Worm (Caenorhabditis elegans) whole organism, young adult: ENCODE results near the gene C05D12.5.

ENCODE experiments used
- B0019.2 ChIP-seq: fragments of 200-800 bp; sonication (Bioruptor generic); conservative IDR thresholded peaks from 2 replicates; pipeline ENCODE4 v1.3.6; 2022; ENCODE audit warnings: missing genetic modification reagents, missing genetic modification characterization, missing compliant biosample characterization
- F52B5.7 ChIP-seq: sonication (generic microtip); optimal IDR thresholded peaks from 2 replicates; lab custom pipeline; 2016; ENCODE audit warnings: mild to moderate bottlenecking, missing genetic modification characterization, missing compliant biosample characterization
- Y79H2A.3 ChIP-seq: fragments of 200-800 bp; sonication (Bioruptor generic); conservative IDR thresholded peaks from 2 replicates; pipeline ENCODE4 v1.3.6; 2022; ENCODE audit warnings: missing genetic modification reagents, missing genetic modification characterization, missing compliant biosample characterization
- Y95B8A.8 ChIP-seq: fragments of 200-800 bp; sonication (Bioruptor generic); IDR thresholded peaks from 2 replicates; pipeline ENCODE4 v1.3.6; 2022; ENCODE audit warnings: missing genetic modification reagents, missing genetic modification characterization, missing compliant biosample characterization
- aptf-2 ChIP-seq: fragments of 200-800 bp; sonication (Bioruptor generic); conservative IDR thresholded peaks from 2 replicates; pipeline ENCODE4 v1.3.6; 2022; ENCODE audit warnings: missing genetic modification reagents, missing genetic modification characterization, missing compliant biosample characterization
- aptf-3 ChIP-seq: fragments of 200-800 bp; sonication (Bioruptor generic); IDR thresholded peaks from 2 replicates; pipeline ENCODE4 v1.3.6; 2022; ENCODE audit warnings: missing genetic modification characterization, missing compliant biosample characterization
- atf-7 ChIP-seq: sonication (generic microtip); optimal IDR thresholded peaks from 2 replicates; lab custom pipeline; 2017; ENCODE audit warnings: mild to moderate bottlenecking, missing genetic modification characterization, missing compliant biosample characterization
- attf-5 ChIP-seq: fragments of 200-800 bp; sonication (Bioruptor generic); optimal IDR thresholded peaks from 2 replicates; lab custom pipeline; 2018; ENCODE audit warnings: mild to moderate bottlenecking, missing genetic modification characterization, missing compliant biosample characterization
- cebp-1 ChIP-seq, 2 experiments: fragments of 200-800 bp in 1 of 2; sonication (Bioruptor generic) in 1 of 2; sonication (generic microtip) in 1 of 2; IDR thresholded peaks in 1 of 2; optimal IDR thresholded peaks in 1 of 2; 2 replicates each; pipeline versions ENCODE4 v1.3.6 to Lab custom; 2017 to 2022; ENCODE audit warnings: missing compliant biosample characterization in 2 of 2, missing genetic modification characterization in 2 of 2, mild to moderate bottlenecking in 1 of 2, missing genetic modification reagents in 1 of 2, moderate library complexity in 1 of 2
- ceh-100 ChIP-seq: fragments of 200-800 bp; sonication (Bioruptor generic); IDR thresholded peaks from 2 replicates; pipeline ENCODE4 v1.3.6; 2022; ENCODE audit warnings: missing genetic modification reagents, missing genetic modification characterization, missing compliant biosample characterization
- ceh-58 ChIP-seq: fragments of 200-800 bp; sonication (Bioruptor generic); IDR thresholded peaks from 2 replicates; pipeline ENCODE4 v1.3.6; 2022; ENCODE audit warnings: missing genetic modification characterization, missing compliant biosample characterization
- ceh-91 ChIP-seq: fragments of 200-800 bp; sonication (Bioruptor generic); IDR thresholded peaks from 2 replicates; pipeline ENCODE4 v1.3.6; 2022; ENCODE audit warnings: missing genetic modification reagents, missing genetic modification characterization, missing compliant biosample characterization
- chd-7 ChIP-seq: sonication (generic microtip); optimal IDR thresholded peaks from 2 replicates; lab custom pipeline; 2016; ENCODE audit warnings: mild to moderate bottlenecking, missing genetic modification characterization, moderate library complexity, missing compliant biosample characterization
- dox-1 ChIP-seq: fragments of 200-800 bp; sonication (Bioruptor generic); IDR thresholded peaks from 2 replicates; pipeline ENCODE4 v1.3.6; 2022; ENCODE audit warnings: missing genetic modification reagents, missing genetic modification characterization, missing compliant biosample characterization
- egl-44 ChIP-seq: fragments of 200-800 bp; sonication (Bioruptor generic); IDR thresholded peaks from 2 replicates; pipeline ENCODE4 v1.3.6; 2022; ENCODE audit warnings: missing genetic modification reagents, missing genetic modification characterization, missing compliant biosample characterization
- egrh-3 ChIP-seq: fragments of 200-800 bp; sonication (Bioruptor generic); IDR thresholded peaks from 2 replicates; pipeline ENCODE4 v1.3.6; 2022; ENCODE audit warnings: missing genetic modification reagents, missing genetic modification characterization, missing compliant biosample characterization
- ekl-4 ChIP-seq: fragments of 200-800 bp; sonication (Bioruptor generic); IDR thresholded peaks from 2 replicates; pipeline ENCODE4 v1.3.6; 2022; ENCODE audit warnings: missing genetic modification reagents, missing genetic modification characterization, missing compliant biosample characterization
- hrde-1 ChIP-seq: sonication (generic microtip); optimal IDR thresholded peaks from 2 replicates; lab custom pipeline; 2016; ENCODE audit warnings: missing genetic modification characterization, mild to moderate bottlenecking, missing compliant biosample characterization, moderate library complexity, missing genotype, missing genetic modification reagents, borderline replicate concordance
- hsf-1 ChIP-seq: fragments of 200-800 bp; sonication (Bioruptor generic); IDR thresholded peaks from 2 replicates; pipeline ENCODE4 v1.3.6; 2022; ENCODE audit warnings: missing genetic modification reagents, missing genetic modification characterization, missing compliant biosample characterization
- lag-1 ChIP-seq: fragments of 200-800 bp; sonication (Bioruptor generic); IDR thresholded peaks from 2 replicates; pipeline ENCODE4 v1.3.6; 2022; ENCODE audit warnings: missing genetic modification reagents, missing genetic modification characterization, missing compliant biosample characterization
- lin-26 ChIP-seq: fragments of 200-800 bp; sonication (Bioruptor generic); IDR thresholded peaks from 2 replicates; pipeline ENCODE4 v1.3.6; 2022; ENCODE audit warnings: missing genetic modification reagents, missing genetic modification characterization, missing compliant biosample characterization
- lin-35 ChIP-seq, 3 experiments: fragments of 150-350 bp in 2 of 3; sonication (generic microtip) in 1 of 3; optimal IDR thresholded peaks; 2 replicates each; lab custom pipeline; 2014 to 2018; ENCODE audit warnings: missing biosample characterization in 3 of 3, missing genetic modification characterization in 3 of 3, missing genetic modification reagents in 3 of 3
- lin-40 ChIP-seq: sonication (generic microtip); optimal IDR thresholded peaks from 2 replicates; lab custom pipeline; 2016; ENCODE audit warnings: missing genetic modification characterization, mild to moderate bottlenecking, missing compliant biosample characterization, missing genotype, missing genetic modification reagents
- madf-6 ChIP-seq: fragments of 200-800 bp; sonication (Bioruptor generic); IDR thresholded peaks from 2 replicates; pipeline ENCODE4 v1.3.6; 2022; ENCODE audit warnings: missing genetic modification reagents, missing genetic modification characterization, missing compliant biosample characterization
- mcd-1 ChIP-seq: fragments of 200-800 bp; sonication (Bioruptor generic); IDR thresholded peaks from 2 replicates; pipeline ENCODE4 v1.3.6; 2022; ENCODE audit warnings: missing genetic modification reagents, missing genetic modification characterization, missing compliant biosample characterization
- mxl-1 ChIP-seq: sonication (generic microtip); optimal IDR thresholded peaks from 2 replicates; lab custom pipeline; 2016; ENCODE audit warnings: missing genetic modification characterization, missing compliant biosample characterization
- nfya-2 ChIP-seq: fragments of 200-800 bp; sonication (Bioruptor generic); IDR thresholded peaks from 2 replicates; pipeline ENCODE4 v1.3.6; 2022; ENCODE audit warnings: missing genetic modification reagents, missing genetic modification characterization, missing compliant biosample characterization
- nfyb-1 ChIP-seq: fragments of 200-800 bp; sonication (Bioruptor generic); IDR thresholded peaks from 2 replicates; pipeline ENCODE4 v1.3.6; 2022; ENCODE audit warnings: missing genetic modification reagents, missing genetic modification characterization, missing compliant biosample characterization
- nhr-80 ChIP-seq: sonication (generic microtip); optimal IDR thresholded peaks from 2 replicates; lab custom pipeline; 2016; ENCODE audit warnings: missing genetic modification characterization, missing compliant biosample characterization
- pbrm-1 ChIP-seq: fragments of 200-800 bp; sonication (Bioruptor generic); IDR thresholded peaks from 2 replicates; pipeline ENCODE4 v1.3.6; 2022; ENCODE audit warnings: missing genetic modification reagents, missing genetic modification characterization, missing compliant biosample characterization
- rec-8 ChIP-seq, 2 experiments: sonication (generic microtip); optimal IDR thresholded peaks; 2 replicates each; lab custom pipeline; 2016; ENCODE audit warnings: mild to moderate bottlenecking in 2 of 2, missing genetic modification characterization in 2 of 2, missing genetic modification reagents in 2 of 2, missing genotype in 2 of 2, missing biosample characterization in 1 of 2, missing compliant biosample characterization in 1 of 2, moderate library complexity in 1 of 2
- repo-1 ChIP-seq: sonication (generic microtip); optimal IDR thresholded peaks from 2 replicates; lab custom pipeline; 2017; ENCODE audit warnings: mild to moderate bottlenecking, missing genetic modification characterization, missing compliant biosample characterization
- rpc-1 ChIP-seq, 2 experiments: fragments of 150-350 bp in 1 of 2; sonication (generic microtip) in 1 of 2; optimal IDR thresholded peaks; 2 replicates each; lab custom pipeline; 2014 to 2018; ENCODE audit warnings: missing biosample characterization in 1 of 2, missing genetic modification characterization in 1 of 2, missing genetic modification reagents in 1 of 2, missing genotype in 1 of 2
- snpc-4 ChIP-seq, 5 experiments: fragments of 150-350 bp in 1 of 5; sonication (generic microtip) in 4 of 5; optimal IDR thresholded peaks; 2 replicates each; lab custom pipeline; 2014 to 2018; ENCODE audit warnings: missing genetic modification characterization in 5 of 5, missing biosample characterization in 3 of 5, antibody characterized with exemption in 2 of 5, mild to moderate bottlenecking in 2 of 5, missing compliant biosample characterization in 2 of 5, missing genotype in 2 of 5, moderate library complexity in 2 of 5, missing genetic modification reagents in 1 of 5
- somi-1 ChIP-seq: fragments of 200-800 bp; sonication (Bioruptor generic); optimal IDR thresholded peaks from 2 replicates; lab custom pipeline; 2018; ENCODE audit warnings: mild to moderate bottlenecking, missing genetic modification characterization, missing compliant biosample characterization
- sptf-2 ChIP-seq: fragments of 200-800 bp; sonication (Bioruptor generic); optimal IDR thresholded peaks from 2 replicates; lab custom pipeline; 2018; ENCODE audit warnings: mild to moderate bottlenecking, missing genetic modification characterization, missing compliant biosample characterization
- tbx-9 ChIP-seq: sonication (generic microtip); optimal IDR thresholded peaks from 2 replicates; lab custom pipeline; 2016; ENCODE audit warnings: borderline replicate concordance, missing genetic modification characterization, inconsistent platforms, missing compliant biosample characterization
- unc-130 ChIP-seq: sonication (generic microtip); optimal IDR thresholded peaks from 2 replicates; lab custom pipeline; 2016; ENCODE audit warnings: missing genetic modification reagents, missing genetic modification characterization, missing compliant biosample characterization
- zim-3 ChIP-seq: sonication (generic microtip); optimal IDR thresholded peaks from 2 replicates; lab custom pipeline; 2017; ENCODE audit warnings: mild to moderate bottlenecking, missing genetic modification characterization, moderate library complexity, missing compliant biosample characterization
- ztf-18 ChIP-seq: sonication (generic microtip); optimal IDR thresholded peaks from 2 replicates; lab custom pipeline; 2016; ENCODE audit warnings: missing genotype, mild to moderate bottlenecking, missing genetic modification characterization, missing compliant biosample characterization
- ztf-26 ChIP-seq: sonication (generic microtip); optimal IDR thresholded peaks from 2 replicates; lab custom pipeline; 2017; ENCODE audit warnings: missing genetic modification characterization, missing compliant biosample characterization

Gene C05D12.5

ce11 chrII:11469574-11470108, 35.6 kb downstream of the C05D12.5 start, which contains the start of gene cisd-1:
Gene cisd-1, minus strand, starts transcription at chrII:11469624.
- TF ChIP-seq atf-7: peak; percentile 32
- TF ChIP-seq aptf-3: no peak
- TF ChIP-seq F52B5.7 (tag; lab: Kevin White, UChicago): no peak
- TF ChIP-seq ztf-18 (tag; lab: Kevin White, UChicago): peak; percentile 5
- TF ChIP-seq ekl-4 (GFP tag; lab: Robert Waterston, UW): 0 out of 2 replicates have a peak, but pooled peaks have one; percentile 32
- no peak for TF ChIP-seq nfya-2 (GFP tag; lab: Robert Waterston, UW)
- TF ChIP-seq pbrm-1: 0 out of 2 replicates have a peak, but pooled peaks have one; percentile 30
- peak; percentile 25; the same call in 1 of the 2 replicates for TF ChIP-seq cebp-1 (GFP tag; IDR thresholded peaks at IDR 0.05; lab: Robert Waterston, UW)
- peak; percentile 59 for TF ChIP-seq cebp-1 (tag; optimal IDR thresholded peaks at IDR 0.05; lab: Kevin White, UChicago)
- peak; percentile 61 for TF ChIP-seq nhr-80 (tag; lab: Kevin White, UChicago)
- TF ChIP-seq madf-6: 0 out of 2 replicates have a peak, but pooled peaks have one; percentile 16

ce11 chrII:11471916-11472315, 37.9 kb downstream of the C05D12.5 start, which contains the start of gene mfn-1:
Gene mfn-1, minus strand, starts transcription at chrII:11472016.
- TF ChIP-seq egrh-3 (GFP tag; lab: Robert Waterston, UW): no peak

DNA sequence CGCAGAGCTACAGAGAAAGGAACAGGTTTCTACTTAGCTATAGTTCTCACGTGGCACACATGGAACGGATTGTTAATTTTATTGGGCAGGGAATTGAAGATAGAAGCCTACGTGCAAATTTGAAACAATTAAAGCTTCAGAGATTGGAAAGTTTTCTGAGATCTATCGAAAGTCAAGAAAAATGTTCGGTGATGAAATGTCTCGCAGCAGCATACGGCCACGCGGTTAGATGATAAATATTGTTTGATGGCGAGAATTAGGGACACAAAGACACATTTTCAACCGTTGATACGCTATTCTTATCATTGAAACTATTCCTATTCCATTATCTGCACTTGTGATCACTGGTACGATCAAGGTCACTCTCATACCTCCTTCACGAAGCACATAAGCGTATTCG, 38.5 kb downstream of the C05D12.5 start:
- TF ChIP-seq rec-8 (tag; optimal IDR thresholded peaks at IDR 0.05; lab: Kevin White, UChicago) (no peak), zim-3 (no peak), mcd-1 (GFP tag; lab: Robert Waterston, UW) (no peak), egl-44 (GFP tag; lab: Robert Waterston, UW) (no peak), chd-7 (tag; lab: Kevin White, UChicago) (no peak), ztf-26 (tag; lab: Kevin White, UChicago) (peak; percentile 31), nfyb-1 (0 out of 2 replicates have a peak, but pooled peaks have one; percentile 50), nhr-80 (tag; lab: Kevin White, UChicago) (peak; percentile 89), ceh-91 (GFP tag; lab: Robert Waterston, UW) (no peak), cebp-1 (GFP tag; IDR thresholded peaks at IDR 0.05; lab: Robert Waterston, UW) (peak; percentile 58; the same call in 1 of the 2 replicates), cebp-1 (tag; optimal IDR thresholded peaks at IDR 0.05; lab: Kevin White, UChicago) (peak; percentile 80), ceh-100 (GFP tag; lab: Robert Waterston, UW) (no peak), unc-130 (GFP tag; lab: Kevin White, UChicago) (no peak), Y79H2A.3 (no peak), ceh-58 (GFP tag; lab: Robert Waterston, UW) (no peak), rpc-1 (optimal IDR thresholded peaks at IDR 0.05; lab: Kevin White, UChicago) (no peak), rpc-1 (tag; optimal IDR thresholded peaks at IDR 0.05; lab: Kevin White, UChicago) (no peak), snpc-4 (GFP tag; optimal IDR thresholded peaks at IDR 0.05; lab: Kevin White, UChicago) (no peak), snpc-4 (tag; optimal IDR thresholded peaks at IDR 0.05; lab: Kevin White, UChicago) (peak in 2 of 4 experiments; percentile 43 to 50), madf-6 (no peak), sptf-2 (no peak), repo-1 (no peak), B0019.2 (no peak), mxl-1 (tag; lab: Kevin White, UChicago) (no peak), dox-1 (0 out of 2 replicates have a peak, but pooled peaks have one; percentile 40), somi-1 (GFP tag; lab: Kevin White, UChicago) (peak; percentile 19), attf-5 (GFP tag; lab: Kevin White, UChicago) (peak; percentile 55), lin-26 (GFP tag; lab: Robert Waterston, UW) (0 out of 2 replicates have a peak, but pooled peaks have one; percentile 17), hrde-1 (no peak), Y95B8A.8 (GFP tag; lab: Robert Waterston, UW) (no peak), hsf-1 (GFP tag; lab: Robert Waterston, UW) (no peak), lag-1 (GFP tag; lab: Robert Waterston, UW) (no peak), ztf-18 (tag; lab: Kevin White, UChicago) (peak; percentile 47), ekl-4 (GFP tag; lab: Robert Waterston, UW) (no peak), lin-35 (GFP tag; optimal IDR thresholded peaks at IDR 0.05; lab: Kevin White, UChicago) (no peak), tbx-9 (tag; lab: Kevin White, UChicago) (no peak), aptf-2 (GFP tag; lab: Robert Waterston, UW) (no peak), lin-40 (tag; lab: Kevin White, UChicago) (peak; percentile 21)
